Worm (Caenorhabditis elegans): ENCODE results near the gene C14B9.10.

The C14B9.10 gene

DNA sequence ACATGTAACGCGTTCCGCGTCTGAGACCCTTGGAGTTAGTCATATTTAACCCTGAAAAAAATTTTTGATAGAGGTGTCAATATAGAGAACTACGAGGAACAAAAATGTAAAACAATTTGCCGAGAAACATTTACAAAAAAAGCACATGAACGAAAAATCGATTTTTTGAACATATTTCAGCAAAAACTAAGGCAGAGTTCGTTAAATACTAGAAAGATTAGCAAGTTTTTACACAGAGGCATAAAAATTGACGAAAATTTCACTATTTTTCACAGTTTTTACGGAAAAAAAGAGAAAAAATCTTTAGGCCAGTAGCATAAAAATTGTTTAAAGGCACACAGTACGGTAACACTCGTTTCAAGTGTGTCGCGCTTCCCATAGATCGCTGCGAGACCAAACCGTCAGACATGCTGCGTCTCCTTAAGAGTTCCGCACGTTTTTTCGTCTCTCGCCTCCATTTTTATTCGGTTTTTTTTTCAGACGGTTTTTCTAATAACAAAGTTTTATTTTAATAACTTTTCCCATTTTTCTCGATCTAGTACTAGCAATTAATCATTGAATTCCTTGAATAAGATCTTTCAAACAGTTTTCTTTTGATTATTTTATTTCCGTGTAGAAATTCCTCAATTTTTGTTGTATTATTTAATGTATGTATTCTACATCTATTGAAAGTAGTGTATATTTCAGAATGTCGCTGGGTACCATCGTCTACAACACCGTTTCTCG, at the start of gene C14B9.10, which contains the start of gene rpl-21 (continued):
- TF ChIP-seq snpc-4 (tag; optimal IDR thresholded peaks at IDR 0.05) (peak; percentile 35), sox-4 (tag; optimal IDR thresholded peaks at IDR 0.05) (peak; percentile 33), ets-5 (GFP tag; IDR thresholded peaks at IDR 0.05) (no peak), efl-1 (optimal IDR thresholded peaks at IDR 0.05) (peak; percentile 87 to 91), efl-1 (GFP tag; optimal IDR thresholded peaks at IDR 0.05 in 1 of 2) (peak; percentile 77 to 97), tlp-1 (tag; optimal IDR thresholded peaks at IDR 0.05) (no peak), lin-39 (tag; optimal IDR thresholded peaks at IDR 0.05) (peak; percentile 69), hlh-4 (tag; optimal IDR thresholded peaks at IDR 0.05) (no peak), fkh-10 (GFP tag; optimal IDR thresholded peaks at IDR 0.05) (no peak), dsc-1 (tag; optimal IDR thresholded peaks at IDR 0.05) (peak; percentile 73), mef-2 (tag; optimal IDR thresholded peaks at IDR 0.05) (no peak), irx-1 (tag; optimal IDR thresholded peaks at IDR 0.05) (peak; percentile 56), grh-1 (GFP tag; IDR thresholded peaks at IDR 0.05) (peak; percentile 64), lin-14 (GFP tag; optimal IDR thresholded peaks at IDR 0.05) (peak; percentile 77), ceh-63 (GFP tag; optimal IDR thresholded peaks at IDR 0.05) (no peak), unc-98 (GFP tag; IDR thresholded peaks at IDR 0.05) (no peak), F16B12.6 (tag; optimal IDR thresholded peaks at IDR 0.05) (peak; percentile 53), ceh-82 (tag; optimal IDR thresholded peaks at IDR 0.05) (peak; percentile 73 to 88 (median 77)), ztf-11 (tag; optimal IDR thresholded peaks at IDR 0.05) (peak in 1 of 2 experiments; percentile 13), unc-62 (GFP tag; optimal IDR thresholded peaks at IDR 0.05) (no peak), fkh-4 (tag; optimal IDR thresholded peaks at IDR 0.05; ENCODE audit: borderline replicate concordance) (no peak), jun-1 (tag; optimal IDR thresholded peaks at IDR 0.05) (peak; percentile 74), ama-1 (optimal IDR thresholded peaks at IDR 0.05) (no peak), C04F5.9 (tag; optimal IDR thresholded peaks at IDR 0.05) (peak; percentile 50), pax-3 (tag; optimal IDR thresholded peaks at IDR 0.05) (peak; percentile 37), nhr-85 (tag) (peak; percentile 95), snu-23 (GFP tag; optimal IDR thresholded peaks at IDR 0.05) (peak; percentile 93), ces-1 (GFP tag; optimal IDR thresholded peaks at IDR 0.05) (no peak), lir-3 (tag; optimal IDR thresholded peaks at IDR 0.05; ENCODE audit: poor library complexity) (peak; percentile 48), pag-3 (tag; optimal IDR thresholded peaks at IDR 0.05; ENCODE audit: borderline replicate concordance, insufficient read depth) (no peak), nhr-19 (GFP tag; conservative IDR thresholded peaks at IDR 0.05) (peak; percentile 85), nhr-12 (tag; optimal IDR thresholded peaks at IDR 0.05) (no peak), lin-35 (GFP tag; optimal IDR thresholded peaks at IDR 0.05) (peak; percentile 84 to 89)

ce11 chrIII:8085355-8085754, 45.3 kb upstream of the C14B9.10 start, which contains the start of the genes K06H7.7 and grp-1:
Gene K06H7.7, minus strand, starts transcription at chrIII:8085475.
Gene grp-1, plus strand, starts transcription at chrIII:8085705.
- TF ChIP-seq nhr-85 (tag), result peak; percentile 78
- TF ChIP-seq fkh-8 (tag; optimal IDR thresholded peaks at IDR 0.05), result peak; percentile 38
- TF ChIP-seq irx-1 (tag; optimal IDR thresholded peaks at IDR 0.05), result no peak
- peak; percentile 27 for TF ChIP-seq zip-4 (GFP tag; optimal IDR thresholded peaks at IDR 0.05)
- TF ChIP-seq ztf-11 (tag; optimal IDR thresholded peaks at IDR 0.05), result no peak
- TF ChIP-seq mdl-1 (tag; optimal IDR thresholded peaks at IDR 0.05), result no peak
- no peak for TF ChIP-seq aha-1 (tag; optimal IDR thresholded peaks at IDR 0.05)
- peak; percentile 74 to 79 for TF ChIP-seq efl-1 (optimal IDR thresholded peaks at IDR 0.05)
- peak; percentile 76 to 97 for TF ChIP-seq efl-1 (GFP tag; optimal IDR thresholded peaks at IDR 0.05 in 1 of 2)
- TF ChIP-seq grh-1 (GFP tag; IDR thresholded peaks at IDR 0.05), result no peak
- no peak for TF ChIP-seq fkh-4 (tag; optimal IDR thresholded peaks at IDR 0.05; ENCODE audit: borderline replicate concordance)
- TF ChIP-seq nhr-20 (tag; optimal IDR thresholded peaks at IDR 0.05), result peak; percentile 35
- TF ChIP-seq swsn-7 (tag; optimal IDR thresholded peaks at IDR 0.05), result peak; percentile 53
- TF ChIP-seq nhr-11 (tag; optimal IDR thresholded peaks at IDR 0.05), result no peak
- TF ChIP-seq lir-3 (tag; optimal IDR thresholded peaks at IDR 0.05; ENCODE audit: poor library complexity), result peak; percentile 63
- TF ChIP-seq nhr-84 (tag; optimal IDR thresholded peaks at IDR 0.05), result no peak
- TF ChIP-seq nhr-12 (tag; optimal IDR thresholded peaks at IDR 0.05), result no peak
- no peak for TF ChIP-seq Y116A8C.19 (tag; optimal IDR thresholded peaks at IDR 0.05; ENCODE audit: borderline replicate concordance)
- TF ChIP-seq unc-30 (tag; optimal IDR thresholded peaks at IDR 0.05), result no peak
- no peak for TF ChIP-seq egl-13 (tag; optimal IDR thresholded peaks at IDR 0.05)
- no peak for TF ChIP-seq nhr-28 (tag; optimal IDR thresholded peaks at IDR 0.05)
- no peak for TF ChIP-seq mab-9 (GFP tag; IDR thresholded peaks at IDR 0.05)
- no peak for TF ChIP-seq sox-4 (tag; optimal IDR thresholded peaks at IDR 0.05)
- TF ChIP-seq lin-39 (tag; optimal IDR thresholded peaks at IDR 0.05), result no peak
- TF ChIP-seq sup-37 (GFP tag; optimal IDR thresholded peaks at IDR 0.05), result no peak
- TF ChIP-seq C04F5.9 (tag; optimal IDR thresholded peaks at IDR 0.05), result peak; percentile 22
- TF ChIP-seq ceh-8 (GFP tag; optimal IDR thresholded peaks at IDR 0.05), result no peak
- no peak for TF ChIP-seq ama-1 (optimal IDR thresholded peaks at IDR 0.05)
- no peak for TF ChIP-seq ceh-88 (GFP tag; IDR thresholded peaks at IDR 0.05)
- TF ChIP-seq hpl-2 (GFP tag; optimal IDR thresholded peaks at IDR 0.05), result no peak
- TF ChIP-seq lin-35 (GFP tag; optimal IDR thresholded peaks at IDR 0.05), result peak; percentile 75 to 82

All from whole organism, L1 larva.